Worm (Caenorhabditis elegans): Measurements from ENCODE around the gene C03G6.6.

DNA sequence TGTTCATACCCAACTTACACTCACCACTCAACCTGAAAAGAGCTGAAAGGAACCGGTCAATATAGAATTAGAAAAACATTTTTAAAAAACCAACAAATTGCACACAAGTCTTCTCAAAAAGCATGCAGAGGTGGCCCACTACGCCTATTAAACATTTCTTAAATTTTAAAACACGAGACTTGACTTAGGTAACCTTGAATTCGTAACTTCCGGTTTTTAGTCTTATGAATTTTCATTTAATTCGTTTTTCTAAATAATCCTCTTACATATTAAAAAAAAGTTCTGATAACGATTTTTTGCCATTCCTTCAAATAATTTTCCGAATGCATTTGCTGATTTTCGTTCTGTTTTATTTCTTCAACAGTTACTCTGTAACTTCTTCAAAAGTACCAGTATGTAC is 29.1 kb upstream of the C03G6.6 start, which contains the start of gene clec-7:
- TF ChIP-seq snpc-4 (tag; optimal IDR thresholded peaks at IDR 0.05) = no peak
- no peak for TF ChIP-seq C34F6.9 (tag; optimal IDR thresholded peaks at IDR 0.05)
- no peak for TF ChIP-seq nhr-6 (tag; optimal IDR thresholded peaks at IDR 0.05)
- no peak for TF ChIP-seq lin-11 (tag; optimal IDR thresholded peaks at IDR 0.05)
- TF ChIP-seq unc-39 (tag; optimal IDR thresholded peaks at IDR 0.05) = no peak
- TF ChIP-seq ama-1 (optimal IDR thresholded peaks at IDR 0.05) = no peak
- TF ChIP-seq ceh-82 (tag; optimal IDR thresholded peaks at IDR 0.05) = no peak

Data from whole organism, L2 larva.